Fruit fly (Drosophila melanogaster) whole organism, adult: ENCODE results near the gene QC.

Experiments
- CG11617 ChIP-seq: fragments of 200-800 bp; sonication (Bioruptor generic); optimal IDR thresholded peaks from 2 replicates; lab custom pipeline; 2017; ENCODE audit warnings: mild to moderate bottlenecking, missing biosample characterization, missing genetic modification reagents, missing genetic modification characterization
- CG12768 ChIP-seq: fragments of 200-800 bp; sonication (Bioruptor generic); optimal IDR thresholded peaks from 2 replicates; lab custom pipeline; 2017; ENCODE audit warnings: missing biosample characterization, missing genetic modification characterization, mild to moderate bottlenecking, moderate library complexity, missing genetic modification reagents
- CG14711 ChIP-seq: fragments of 200-800 bp; sonication (Bioruptor generic); optimal IDR thresholded peaks from 2 replicates; lab custom pipeline; 2018; ENCODE audit warnings: missing biosample characterization, mild to moderate bottlenecking, missing genetic modification characterization, moderate library complexity
- CG1620 ChIP-seq: fragments of 200-800 bp; sonication (Bioruptor generic); optimal IDR thresholded peaks from 2 replicates; lab custom pipeline; 2016; ENCODE audit warnings: missing biosample characterization, missing genetic modification characterization
- CG33017 ChIP-seq: fragments of 200-800 bp; sonication (Bioruptor generic); optimal IDR thresholded peaks from 2 replicates; lab custom pipeline; 2018; ENCODE audit warnings: missing biosample characterization, mild to moderate bottlenecking, missing genetic modification characterization, moderate library complexity
- CG5204 ChIP-seq: fragments of 200-800 bp; sonication (Bioruptor generic); optimal IDR thresholded peaks from 2 replicates; lab custom pipeline; 2016; ENCODE audit warnings: missing biosample characterization, missing genetic modification characterization
- CG7045 ChIP-seq: fragments of 200-800 bp; sonication (Bioruptor generic); optimal IDR thresholded peaks from 2 replicates; lab custom pipeline; 2017; ENCODE audit warnings: missing biosample characterization, mild to moderate bottlenecking, missing genetic modification characterization
- CG7101 ChIP-seq: fragments of 200-800 bp; sonication (Bioruptor generic); optimal IDR thresholded peaks from 2 replicates; lab custom pipeline; 2018; ENCODE audit warnings: missing biosample characterization, mild to moderate bottlenecking, missing genetic modification characterization, moderate library complexity
- Clk ChIP-seq: fragments of 200-800 bp; sonication (Bioruptor generic); optimal IDR thresholded peaks from 2 replicates; lab custom pipeline; 2017; ENCODE audit warnings: missing biosample characterization, missing genetic modification characterization
- Crg-1 ChIP-seq: fragments of 200-800 bp; sonication (Bioruptor generic); optimal IDR thresholded peaks from 2 replicates; lab custom pipeline; 2016; ENCODE audit warnings: missing biosample characterization, missing genetic modification characterization
- Hr96 ChIP-seq: fragments of 200-800 bp; sonication (Bioruptor generic); optimal IDR thresholded peaks from 2 replicates; lab custom pipeline; 2016; ENCODE audit warnings: missing biosample characterization, missing genetic modification characterization
- Mnt ChIP-seq: fragments of 200-800 bp; sonication (Bioruptor generic); optimal IDR thresholded peaks from 2 replicates; lab custom pipeline; 2016; ENCODE audit warnings: missing biosample characterization, mild to moderate bottlenecking, missing genetic modification characterization
- bab1 ChIP-seq: fragments of 200-800 bp; sonication (Bioruptor generic); optimal IDR thresholded peaks from 3 replicates; lab custom pipeline; 2019; ENCODE audit warnings: missing biosample characterization, mild to moderate bottlenecking, missing genetic modification characterization, moderate library complexity
- cic ChIP-seq: fragments of 200-800 bp; sonication (Bioruptor generic); optimal IDR thresholded peaks from 2 replicates; lab custom pipeline; 2017; ENCODE audit warnings: missing biosample characterization, mild to moderate bottlenecking, missing genetic modification characterization, moderate library complexity
- cnc ChIP-seq, 2 experiments: fragments of >200 bp; optimal IDR thresholded peaks; 2 replicates each; lab custom pipeline; 2017
- kay ChIP-seq: fragments of 200-800 bp; sonication (Bioruptor generic); peaks from one replicate; lab custom pipeline; 2016; ENCODE audit warnings: missing biosample characterization, missing genetic modification characterization, borderline replicate concordance
- ovo ChIP-seq: fragments of 200-800 bp; sonication (Bioruptor generic); optimal IDR thresholded peaks from 2 replicates; lab custom pipeline; 2016; ENCODE audit warnings: missing biosample characterization, missing genetic modification characterization
- pad ChIP-seq: fragments of 200-800 bp; sonication (Bioruptor generic); optimal IDR thresholded peaks from 3 replicates; lab custom pipeline; 2017; ENCODE audit warnings: missing biosample characterization, missing genetic modification characterization, mild to moderate bottlenecking, moderate library complexity, missing genetic modification reagents
- tj ChIP-seq: fragments of 200-800 bp; sonication (Bioruptor generic); optimal IDR thresholded peaks from 3 replicates; lab custom pipeline; 2017; ENCODE audit warnings: missing biosample characterization, mild to moderate bottlenecking, missing genetic modification characterization, moderate library complexity
- toe ChIP-seq: fragments of 200-800 bp; sonication (Bioruptor generic); optimal IDR thresholded peaks from 2 replicates; lab custom pipeline; 2016; ENCODE audit warnings: missing biosample characterization, missing genetic modification characterization

QC gene

dm6 chr3L:5906599-5906998 lies 4.3 kb upstream of the QC start, which contains the start of gene CG10486:
Gene CG10486, minus strand, starts transcription at chr3L:5906699.
- TF ChIP-seq ovo (GFP tag; lab: Kevin White, UChicago) (no peak), CG7101 (tag; lab: Kevin White, UChicago) (no peak), bab1 (GFP tag; lab: Kevin White, UChicago) (no peak)

- no peak for TF ChIP-seq cnc (optimal IDR thresholded peaks at IDR 0.05; lab: Kevin White, UChicago)
Observed at dm6 chr3L:5903955-5904354, 1.7 kb upstream of the QC start, which contains the start of gene CG32413. Gene CG32413, minus strand, starts transcription at chr3L:5904055.

- TF ChIP-seq Mnt (GFP tag; lab: Kevin White, UChicago) (peak; percentile 98), CG7045 (no peak)
Observed at dm6 chr3L:5899305-5899704, 3.0 kb downstream of the QC start, which contains the start of gene CG32409. Gene CG32409, plus strand, starts transcription at chr3L:5899528.

- no peak for TF ChIP-seq CG7101 (tag; lab: Kevin White, UChicago)
- no peak for TF ChIP-seq CG1620 (GFP tag; lab: Kevin White, UChicago)
- TF ChIP-seq bab1 (GFP tag; lab: Kevin White, UChicago) = peak; percentile 21
Observed at dm6 chr3L:5897228-5897688, 5.0 kb downstream of the QC start, which contains the start of the genes PolE2 and CG5592. Gene PolE2, minus strand, starts transcription at chr3L:5897435. Gene CG5592, plus strand, starts transcription at chr3L:5897638.

- TF ChIP-seq Crg-1 (GFP tag; lab: Kevin White, UChicago) (no peak), cnc (optimal IDR thresholded peaks at IDR 0.05; lab: Kevin White, UChicago) (no peak), CG7101 (tag; lab: Kevin White, UChicago) (no peak), cic (GFP tag; lab: Kevin White, UChicago) (no peak), CG14711 (tag; lab: Kevin White, UChicago) (no peak)
Observed at dm6 chr3L:5893063-5893462, 9.2 kb downstream of the QC start.

dm6 chr3L:5891812-5892211 lies 10.4 kb downstream of the QC start:
- TF ChIP-seq bab1 (GFP tag; lab: Kevin White, UChicago) (no peak), kay (GFP tag; lab: Kevin White, UChicago) (no peak), Crg-1 (GFP tag; lab: Kevin White, UChicago) (no peak), pad (GFP tag; lab: Kevin White, UChicago) (no peak), tj (no peak), CG7045 (no peak), CG33017 (tag; lab: Kevin White, UChicago) (no peak), CG11617 (GFP tag; lab: Kevin White, UChicago) (no peak), CG1620 (GFP tag; lab: Kevin White, UChicago) (no peak), CG5204 (GFP tag; lab: Kevin White, UChicago) (no peak), ovo (GFP tag; lab: Kevin White, UChicago) (no peak), Mnt (GFP tag; lab: Kevin White, UChicago) (no peak), Hr96 (GFP tag; lab: Kevin White, UChicago) (no peak)

- TF ChIP-seq ovo (GFP tag; lab: Kevin White, UChicago) (no peak), CG5204 (GFP tag; lab: Kevin White, UChicago) (no peak), CG33017 (tag; lab: Kevin White, UChicago) (no peak), CG1620 (GFP tag; lab: Kevin White, UChicago) (no peak), CG12768 (no peak), Hr96 (GFP tag; lab: Kevin White, UChicago) (no peak), CG11617 (GFP tag; lab: Kevin White, UChicago) (no peak), bab1 (GFP tag; lab: Kevin White, UChicago) (no peak)
Observed at dm6 chr3L:5891114-5891513, 11.1 kb downstream of the QC start.

- TF ChIP-seq Hr96 (GFP tag; lab: Kevin White, UChicago) (no peak), Clk (no peak), cic (GFP tag; lab: Kevin White, UChicago) (no peak), Crg-1 (GFP tag; lab: Kevin White, UChicago) (no peak), CG11617 (GFP tag; lab: Kevin White, UChicago) (no peak), CG7045 (no peak), Mnt (GFP tag; lab: Kevin White, UChicago) (no peak), CG12768 (no peak), pad (GFP tag; lab: Kevin White, UChicago) (no peak), toe (no peak), kay (GFP tag; lab: Kevin White, UChicago) (no peak), cnc (optimal IDR thresholded peaks at IDR 0.05; lab: Kevin White, UChicago) (no peak), CG7101 (tag; lab: Kevin White, UChicago) (no peak), bab1 (GFP tag; lab: Kevin White, UChicago) (no peak), CG14711 (tag; lab: Kevin White, UChicago) (no peak), CG33017 (tag; lab: Kevin White, UChicago) (no peak), CG5204 (GFP tag; lab: Kevin White, UChicago) (no peak)
Observed at dm6 chr3L:5884735-5885134, 17.5 kb downstream of the QC start.
